Fruit fly (Drosophila melanogaster) whole organism, embryonic: ENCODE measurements around the gene Snapin.
A peak's percentile ranks its signal among the peaks of the same experiment; 100 is the strongest.

Experiments
- Bdp1 ChIP-seq: fragments of 200-800 bp; sonication (Bioruptor generic); optimal IDR thresholded peaks from 3 replicates; lab custom pipeline; 2016; ENCODE audit warnings: missing biosample characterization, missing genetic modification characterization
- CG10147 ChIP-seq: fragments of 200-800 bp; sonication (Bioruptor generic); optimal IDR thresholded peaks from 2 replicates; lab custom pipeline; 2019; ENCODE audit warnings: missing biosample characterization, mild to moderate bottlenecking, missing genetic modification characterization, moderate library complexity
- CG11504 ChIP-seq: fragments of 200-800 bp; sonication (Bioruptor generic); optimal IDR thresholded peaks from 3 replicates; lab custom pipeline; 2019; ENCODE audit warnings: missing biosample characterization, mild to moderate bottlenecking, missing genetic modification characterization, moderate library complexity
- CG12071 ChIP-seq: fragments of 200-800 bp; sonication (Bioruptor generic); optimal IDR thresholded peaks from 3 replicates; lab custom pipeline; 2018; ENCODE audit warnings: missing biosample characterization, mild to moderate bottlenecking, missing genetic modification characterization
- CG13775 ChIP-seq: fragments of 200-800 bp; sonication (Bioruptor generic); optimal IDR thresholded peaks from 3 replicates; lab custom pipeline; 2017; ENCODE audit warnings: missing biosample characterization, mild to moderate bottlenecking, missing genetic modification characterization
- CG16813 ChIP-seq: fragments of 200-800 bp; sonication (Bioruptor generic); IDR thresholded peaks from 3 replicates; pipeline ENCODE4 v1.3.6; 2022; ENCODE audit warnings: missing biosample characterization, missing genetic modification characterization; ENCODE audit not compliant: partially characterized antibody
- CG16815 ChIP-seq: fragments of 200-800 bp; sonication (Bioruptor generic); optimal IDR thresholded peaks from 3 replicates; lab custom pipeline; 2017; ENCODE audit warnings: missing biosample characterization, mild to moderate bottlenecking, missing genetic modification characterization
- CG16863 ChIP-seq: fragments of 200-800 bp; sonication (Bioruptor generic); optimal IDR thresholded peaks from 3 replicates; lab custom pipeline; 2016; ENCODE audit warnings: missing biosample characterization, missing genetic modification characterization
- CG2678 ChIP-seq: fragments of 200-800 bp; sonication (Bioruptor generic); optimal IDR thresholded peaks from 3 replicates; lab custom pipeline; 2019; ENCODE audit warnings: missing biosample characterization, mild to moderate bottlenecking, missing genetic modification characterization, moderate library complexity
- CG4404 ChIP-seq: fragments of 200-800 bp; sonication (Bioruptor generic); IDR thresholded peaks from 2 replicates; pipeline ENCODE4 v1.3.6; 2022; ENCODE audit warnings: missing biosample characterization, missing genetic modification characterization
- CG6813 ChIP-seq: fragments of 200-800 bp; sonication (Bioruptor generic); optimal IDR thresholded peaks from 2 replicates; lab custom pipeline; 2017; ENCODE audit warnings: missing biosample characterization, missing genetic modification characterization, mild to moderate bottlenecking, moderate library complexity, missing genetic modification reagents
- CG7556 ChIP-seq: fragments of 200-800 bp; sonication (Bioruptor generic); optimal IDR thresholded peaks from 2 replicates; lab custom pipeline; 2017; ENCODE audit warnings: missing biosample characterization, mild to moderate bottlenecking, missing genetic modification characterization
- CG7963 ChIP-seq: fragments of 200-800 bp; sonication (Bioruptor generic); IDR thresholded peaks from 3 replicates; pipeline ENCODE4 v1.3.6; 2022; ENCODE audit warnings: missing biosample characterization, missing genetic modification characterization; ENCODE audit not compliant: partially characterized antibody
- CG8944 ChIP-seq: fragments of 200-800 bp; sonication (Bioruptor generic); optimal IDR thresholded peaks from 3 replicates; lab custom pipeline; 2016; ENCODE audit warnings: missing biosample characterization, missing genetic modification characterization
- CTCF ChIP-seq: fragments of 200-800 bp; sonication (Bioruptor generic); optimal IDR thresholded peaks from 2 replicates; lab custom pipeline; 2017; ENCODE audit warnings: missing biosample characterization, mild to moderate bottlenecking, missing genetic modification characterization, moderate library complexity
- CkIIα-i1 ChIP-seq: fragments of 200-800 bp; sonication (Bioruptor generic); IDR thresholded peaks from 2 replicates; pipeline ENCODE4 v1.3.6; 2022; ENCODE audit warnings: missing biosample characterization, missing genetic modification characterization
- D19A ChIP-seq: fragments of 200-800 bp; optimal IDR thresholded peaks from 3 replicates; lab custom pipeline; 2019; ENCODE audit warnings: missing biosample characterization, mild to moderate bottlenecking, missing genetic modification characterization, moderate library complexity
- Dip3 ChIP-seq: fragments of 200-800 bp; sonication (Bioruptor generic); optimal IDR thresholded peaks from 3 replicates; lab custom pipeline; 2016; ENCODE audit warnings: missing biosample characterization, missing genetic modification characterization
- Doc3 ChIP-seq: fragments of 200-800 bp; sonication (Bioruptor generic); IDR thresholded peaks from 3 replicates; pipeline ENCODE4 v1.3.6; 2022; ENCODE audit warnings: missing biosample characterization, missing genetic modification characterization; ENCODE audit not compliant: partially characterized antibody
- Fer3 ChIP-seq: fragments of 200-800 bp; sonication (Bioruptor generic); optimal IDR thresholded peaks from 2 replicates; lab custom pipeline; 2018; ENCODE audit warnings: missing biosample characterization, mild to moderate bottlenecking, missing genetic modification characterization, moderate library complexity
- Gug ChIP-seq: fragments of 200-800 bp; sonication (Bioruptor generic); IDR thresholded peaks from 4 replicates; pipeline ENCODE4 v1.3.6; 2022; ENCODE audit warnings: missing biosample characterization, missing genetic modification characterization
- Kr ChIP-seq: fragments of 200-800 bp; sonication (Bioruptor generic); optimal IDR thresholded peaks from 2 replicates; lab custom pipeline; 2017; ENCODE audit warnings: missing biosample characterization, mild to moderate bottlenecking, missing genetic modification characterization
- MESR4 ChIP-seq: fragments of 200-800 bp; sonication (Bioruptor generic); optimal IDR thresholded peaks from 2 replicates; lab custom pipeline; 2018; ENCODE audit warnings: missing biosample characterization, mild to moderate bottlenecking, missing genetic modification characterization, moderate library complexity
- MTF-1 ChIP-seq: fragments of 200-800 bp; sonication (Bioruptor generic); optimal IDR thresholded peaks from 2 replicates; lab custom pipeline; 2018; ENCODE audit warnings: missing biosample characterization, mild to moderate bottlenecking, missing genetic modification characterization, borderline replicate concordance
- Pdp1 ChIP-seq, 2 experiments: fragments of 200-800 bp; sonication (Bioruptor generic); optimal IDR thresholded peaks; 3 replicates each; lab custom pipeline; 2016; ENCODE audit warnings: missing biosample characterization in 2 of 2, missing genetic modification characterization in 2 of 2, mild to moderate bottlenecking in 1 of 2, moderate library complexity in 1 of 2
- Ptx1 ChIP-seq: fragments of 200-800 bp; sonication (Bioruptor generic); IDR thresholded peaks from 2 replicates; pipeline ENCODE4 v1.3.6; 2022; ENCODE audit warnings: missing biosample characterization, missing genetic modification characterization
- Six4 ChIP-seq: fragments of 200-800 bp; sonication (Bioruptor generic); optimal IDR thresholded peaks from 2 replicates; lab custom pipeline; 2016; ENCODE audit warnings: missing biosample characterization, missing genetic modification characterization
- Xrp1 ChIP-seq: fragments of 200-800 bp; sonication (Bioruptor generic); IDR thresholded peaks from 2 replicates; pipeline ENCODE4 v1.3.6; 2022; ENCODE audit warnings: missing biosample characterization, missing genetic modification characterization
- YL-1 ChIP-seq: fragments of 200-800 bp; sonication (Bioruptor generic); optimal IDR thresholded peaks from 3 replicates; lab custom pipeline; 2017; ENCODE audit warnings: missing biosample characterization, mild to moderate bottlenecking, missing genetic modification characterization
- disco-r ChIP-seq: fragments of 200-800 bp; sonication (Bioruptor generic); optimal IDR thresholded peaks from 2 replicates; lab custom pipeline; 2016; ENCODE audit warnings: missing biosample characterization, missing genetic modification characterization
- dpn ChIP-seq, 2 experiments: fragments of 200-800 bp; sonication (Bioruptor generic); optimal IDR thresholded peaks; 3 replicates each; lab custom pipeline; 2016; ENCODE audit warnings: missing biosample characterization in 2 of 2, missing genetic modification characterization in 2 of 2
- eve ChIP-seq, 2 experiments: fragments of >200 bp; optimal IDR thresholded peaks; 2 replicates each; lab custom pipeline; 2017; ENCODE audit warnings: missing biosample characterization in 2 of 2, missing genetic modification characterization in 2 of 2
- fd102C ChIP-seq: fragments of 200-800 bp; sonication (Bioruptor generic); optimal IDR thresholded peaks from 2 replicates; lab custom pipeline; 2018; ENCODE audit warnings: missing biosample characterization, mild to moderate bottlenecking, missing genetic modification characterization, moderate library complexity
- ind ChIP-seq: fragments of 200-800 bp; sonication (Bioruptor generic); optimal IDR thresholded peaks from 3 replicates; lab custom pipeline; 2016; ENCODE audit warnings: missing biosample characterization, missing genetic modification characterization
- jigr1 ChIP-seq: fragments of 200-800 bp; sonication (Bioruptor generic); IDR thresholded peaks from 3 replicates; pipeline ENCODE4 v1.3.6; 2022; ENCODE audit warnings: missing biosample characterization, missing genetic modification characterization
- jumu ChIP-seq: fragments of 200-800 bp; sonication (Bioruptor generic); optimal IDR thresholded peaks from 3 replicates; lab custom pipeline; 2016; ENCODE audit warnings: missing biosample characterization, missing genetic modification characterization
- lab ChIP-seq: fragments of 200-800 bp; sonication (Bioruptor generic); optimal IDR thresholded peaks from 3 replicates; lab custom pipeline; 2017; ENCODE audit warnings: missing biosample characterization, missing genetic modification characterization, mild to moderate bottlenecking, moderate library complexity, missing genetic modification reagents
- lmd ChIP-seq: fragments of 200-800 bp; sonication (Bioruptor generic); IDR thresholded peaks from 2 replicates; pipeline ENCODE4 v1.3.6; 2022; ENCODE audit warnings: missing biosample characterization, missing genetic modification characterization
- nmo ChIP-seq: fragments of 200-800 bp; sonication (Bioruptor generic); optimal IDR thresholded peaks from 2 replicates; lab custom pipeline; 2018; ENCODE audit warnings: missing biosample characterization, mild to moderate bottlenecking, missing genetic modification characterization, moderate library complexity
- pan ChIP-seq, 4 experiments: fragments of >200 bp in 3 of 4; fragments of 200-800 bp in 1 of 4; sonication (Bioruptor generic) in 1 of 4; optimal IDR thresholded peaks in 3 of 4; IDR thresholded peaks in 1 of 4; 2 replicates each; pipeline versions ENCODE4 v1.3.6 to Lab custom; 2017 to 2022; ENCODE audit warnings: missing biosample characterization in 2 of 4, missing genetic modification characterization in 2 of 4, mixed read lengths in 1 of 4
- pita ChIP-seq: fragments of 200-800 bp; sonication (Bioruptor generic); optimal IDR thresholded peaks from 2 replicates; lab custom pipeline; 2017; ENCODE audit warnings: missing biosample characterization, mild to moderate bottlenecking, missing genetic modification characterization
- rib ChIP-seq: fragments of 200-800 bp; sonication (Bioruptor generic); IDR thresholded peaks from 2 replicates; pipeline ENCODE4 v1.3.6; 2022; ENCODE audit warnings: missing biosample characterization, missing genetic modification characterization
- row ChIP-seq: fragments of 200-800 bp; sonication (Bioruptor generic); IDR thresholded peaks from 3 replicates; pipeline ENCODE4 v1.3.6; 2022; ENCODE audit warnings: missing biosample characterization, missing genetic modification characterization
- scrt ChIP-seq: fragments of 200-800 bp; sonication (Bioruptor generic); optimal IDR thresholded peaks from 2 replicates; lab custom pipeline; 2018; ENCODE audit warnings: missing biosample characterization, mild to moderate bottlenecking, missing genetic modification characterization, moderate library complexity
- shn ChIP-seq: fragments of 200-800 bp; sonication (Bioruptor generic); optimal IDR thresholded peaks from 3 replicates; lab custom pipeline; 2016; ENCODE audit warnings: missing biosample characterization, missing genetic modification characterization
- sima ChIP-seq: fragments of 200-800 bp; sonication (Bioruptor generic); optimal IDR thresholded peaks from 2 replicates; lab custom pipeline; 2016; ENCODE audit warnings: missing biosample characterization, missing genetic modification characterization
- vvl ChIP-seq: fragments of 200-800 bp; sonication (Bioruptor generic); IDR thresholded peaks from 2 replicates; pipeline ENCODE4 v1.3.6; 2022; ENCODE audit warnings: missing biosample characterization, missing genetic modification characterization
- yki ChIP-seq: fragments of >200 bp; optimal IDR thresholded peaks from 3 replicates; lab custom pipeline; 2018

Snapin gene

dm6 chr2L:2752460-2753411 lies 6.7 kb downstream of the Snapin start, which contains the start of gene Pgk (continued):
- TF ChIP-seq Ptx1 (GFP tag; lab: Robert Waterston, UW) (no peak), disco-r (GFP tag; lab: Kevin White, UChicago) (peak; percentile 3), row (GFP tag; lab: Robert Waterston, UW) (no peak), Doc3 (GFP tag; lab: Robert Waterston, UW) (no peak), Xrp1 (GFP tag; lab: Robert Waterston, UW) (no peak), D19A (tag; lab: Kevin White, UChicago) (peak; percentile 32), MTF-1 (GFP tag; lab: Kevin White, UChicago) (peak; percentile 54), CG10147 (GFP tag; lab: Kevin White, UChicago) (peak; percentile 47), CG7963 (GFP tag; lab: Robert Waterston, UW) (no peak), Six4 (GFP tag; lab: Kevin White, UChicago) (no peak), rib (GFP tag; lab: Robert Waterston, UW) (no peak), CG12071 (GFP tag; lab: Kevin White, UChicago) (peak; percentile 17), fd102C (GFP tag; lab: Kevin White, UChicago) (peak; percentile 17), lmd (GFP tag; lab: Robert Waterston, UW) (no peak), nmo (peak; percentile 25), scrt (GFP tag; lab: Kevin White, UChicago) (peak; percentile 61), jumu (peak; percentile 80), CG16863 (GFP tag; lab: Kevin White, UChicago) (peak; percentile 29), CG4404 (no peak), vvl (GFP tag; lab: Robert Waterston, UW) (no peak), sima (GFP tag; lab: Kevin White, UChicago) (no peak), lab (GFP tag; lab: Kevin White, UChicago) (peak; percentile 67), CG16813 (no peak), Fer3 (tag; lab: Kevin White, UChicago) (peak; percentile 45), pita (GFP tag; lab: Kevin White, UChicago) (no peak), CTCF (peak; percentile 44), Dip3 (GFP tag; lab: Kevin White, UChicago) (peak; percentile 33), CG16815 (no peak), CG11504 (peak; percentile 88), pan (optimal IDR thresholded peaks at IDR 0.05; lab: Kevin White, UChicago) (no peak), pan (GFP tag; optimal IDR thresholded peaks at IDR 0.05 in 1 of 2, IDR thresholded peaks at IDR 0.05 in 1 of 2) (no peak), Pdp1 (GFP tag; optimal IDR thresholded peaks at IDR 0.05; lab: Kevin White, UChicago) (peak in 1 of 2 experiments; percentile 65), ind (GFP tag; lab: Kevin White, UChicago) (no peak), shn (GFP tag; lab: Kevin White, UChicago) (no peak), CG6813 (GFP tag; lab: Kevin White, UChicago) (peak; percentile 63), CG13775 (peak; percentile 20), CG8944 (GFP tag; lab: Kevin White, UChicago) (peak; percentile 17), CkIIα-i1 (GFP tag; lab: Robert Waterston, UW) (no peak), eve (GFP tag; optimal IDR thresholded peaks at IDR 0.05; lab: Kevin White, UChicago) (no peak), CG7556 (GFP tag; lab: Kevin White, UChicago) (peak; percentile 41), jigr1 (GFP tag; lab: Robert Waterston, UW) (no peak), Gug (GFP tag; lab: Robert Waterston, UW) (peak; percentile 1; the same call in 1 of the 4 replicates), YL-1 (GFP tag; lab: Kevin White, UChicago) (peak; percentile 17), yki (lab: Kevin White, UChicago) (peak; percentile 100), CG2678 (tag; lab: Kevin White, UChicago) (peak; percentile 47), dpn (GFP tag; optimal IDR thresholded peaks at IDR 0.05; lab: Kevin White, UChicago) (peak in 1 of 2 experiments; percentile 56), Kr (GFP tag; lab: Kevin White, UChicago) (no peak), MESR4 (GFP tag; lab: Kevin White, UChicago) (peak; percentile 39), Bdp1 (GFP tag; lab: Kevin White, UChicago) (peak; percentile 28)
